Fruit fly (Drosophila melanogaster) whole organism, embryonic: ENCODE measurements around the gene Duox.

ENCODE experiments used
- CG10274 ChIP-seq: fragments of 200-800 bp; sonication (Bioruptor generic); optimal IDR thresholded peaks from 3 replicates; lab custom pipeline; 2017; ENCODE audit warnings: missing biosample characterization, mild to moderate bottlenecking, missing genetic modification characterization
- CG10321 ChIP-seq: fragments of 200-800 bp; sonication (Bioruptor generic); IDR thresholded peaks from 2 replicates; pipeline ENCODE4 v1.3.6; 2022; ENCODE audit warnings: missing biosample characterization, missing genetic modification characterization
- CG10543 ChIP-seq: fragments of 200-800 bp; sonication (Bioruptor generic); optimal IDR thresholded peaks from 3 replicates; lab custom pipeline; 2017; ENCODE audit warnings: missing biosample characterization, mild to moderate bottlenecking, missing genetic modification characterization, moderate library complexity
- CG10959 ChIP-seq: fragments of 200-800 bp; sonication (Bioruptor generic); IDR thresholded peaks from 2 replicates; pipeline ENCODE4 v1.3.6; 2022; ENCODE audit warnings: missing biosample characterization, missing genetic modification characterization
- CG11456 ChIP-seq: fragments of 200-800 bp; sonication (Bioruptor generic); IDR thresholded peaks from 3 replicates; pipeline ENCODE4 v1.3.6; 2022; ENCODE audit warnings: missing biosample characterization, missing genetic modification characterization
- CG11504 ChIP-seq: fragments of 200-800 bp; sonication (Bioruptor generic); optimal IDR thresholded peaks from 3 replicates; lab custom pipeline; 2019; ENCODE audit warnings: missing biosample characterization, mild to moderate bottlenecking, missing genetic modification characterization, moderate library complexity
- CG12236 ChIP-seq: fragments of 200-800 bp; sonication (Bioruptor generic); optimal IDR thresholded peaks from 2 replicates; lab custom pipeline; 2016; ENCODE audit warnings: missing biosample characterization, missing genetic modification characterization
- CG12659 ChIP-seq: fragments of 200-800 bp; sonication (Bioruptor generic); optimal IDR thresholded peaks from 3 replicates; lab custom pipeline; 2017; ENCODE audit warnings: mild to moderate bottlenecking, missing biosample characterization, missing genetic modification reagents, missing genetic modification characterization
- CG15269 ChIP-seq: fragments of 200-800 bp; sonication (Bioruptor generic); optimal IDR thresholded peaks from 2 replicates; lab custom pipeline; 2018; ENCODE audit warnings: missing biosample characterization, mild to moderate bottlenecking, missing genetic modification characterization, moderate library complexity
- CG1602 ChIP-seq: fragments of 200-800 bp; sonication (Bioruptor generic); optimal IDR thresholded peaks from 3 replicates; lab custom pipeline; 2016; ENCODE audit warnings: missing biosample characterization, missing genetic modification characterization
- CG16863 ChIP-seq: fragments of 200-800 bp; sonication (Bioruptor generic); optimal IDR thresholded peaks from 3 replicates; lab custom pipeline; 2016; ENCODE audit warnings: missing biosample characterization, missing genetic modification characterization
- CG18764 ChIP-seq: fragments of 200-800 bp; sonication (Bioruptor generic); optimal IDR thresholded peaks from 3 replicates; lab custom pipeline; 2016; ENCODE audit warnings: missing biosample characterization, missing genetic modification characterization
- CG31441 ChIP-seq: fragments of 200-800 bp; sonication (Bioruptor generic); IDR thresholded peaks from 2 replicates; pipeline ENCODE4 v1.3.6; 2022; ENCODE audit warnings: missing biosample characterization, missing genetic modification characterization
- CG33213 ChIP-seq: fragments of 200-800 bp; sonication (Bioruptor generic); optimal IDR thresholded peaks from 3 replicates; lab custom pipeline; 2016; ENCODE audit warnings: missing biosample characterization, missing genetic modification characterization
- CG42726 ChIP-seq: fragments of 200-800 bp; sonication (Bioruptor generic); IDR thresholded peaks from 2 replicates; pipeline ENCODE4 v1.3.6; 2022; ENCODE audit warnings: missing biosample characterization, missing genetic modification characterization; ENCODE audit not compliant: partially characterized antibody
- CG4820 ChIP-seq: fragments of 200-800 bp; sonication (Bioruptor generic); optimal IDR thresholded peaks from 3 replicates; lab custom pipeline; 2016; ENCODE audit warnings: missing biosample characterization, missing genetic modification characterization
- CG6689 ChIP-seq: fragments of 200-800 bp; sonication (Bioruptor generic); IDR thresholded peaks from 2 replicates; pipeline ENCODE4 v1.3.6; 2022; ENCODE audit warnings: missing biosample characterization, missing genetic modification characterization
- CG7963 ChIP-seq: fragments of 200-800 bp; sonication (Bioruptor generic); IDR thresholded peaks from 3 replicates; pipeline ENCODE4 v1.3.6; 2022; ENCODE audit warnings: missing biosample characterization, missing genetic modification characterization; ENCODE audit not compliant: partially characterized antibody
- CG8290 ChIP-seq, 3 experiments: fragments of 200-800 bp; sonication (Bioruptor generic); optimal IDR thresholded peaks; 2 replicates each; lab custom pipeline; 2016 to 2019; ENCODE audit warnings: missing biosample characterization in 3 of 3, missing genetic modification characterization in 3 of 3, mild to moderate bottlenecking in 2 of 3, moderate library complexity in 1 of 3
- CG9215 ChIP-seq: fragments of 200-800 bp; sonication (Bioruptor generic); IDR thresholded peaks from 2 replicates; pipeline ENCODE4 v1.3.6; 2022; ENCODE audit warnings: missing biosample characterization, missing genetic modification characterization
- CTCF ChIP-seq: fragments of 200-800 bp; sonication (Bioruptor generic); optimal IDR thresholded peaks from 2 replicates; lab custom pipeline; 2017; ENCODE audit warnings: missing biosample characterization, mild to moderate bottlenecking, missing genetic modification characterization, moderate library complexity
- CkIIα-i1 ChIP-seq: fragments of 200-800 bp; sonication (Bioruptor generic); IDR thresholded peaks from 2 replicates; pipeline ENCODE4 v1.3.6; 2022; ENCODE audit warnings: missing biosample characterization, missing genetic modification characterization
- Dp ChIP-seq: fragments of 200-800 bp; sonication (Bioruptor generic); optimal IDR thresholded peaks from 2 replicates; lab custom pipeline; 2018; ENCODE audit warnings: missing biosample characterization, mild to moderate bottlenecking, missing genetic modification characterization, moderate library complexity
- GATAe ChIP-seq: fragments of 200-800 bp; sonication (Bioruptor generic); conservative IDR thresholded peaks from 2 replicates; pipeline ENCODE4 v1.3.6; 2022; ENCODE audit warnings: missing biosample characterization, missing genetic modification characterization
- Gsc ChIP-seq: fragments of 200-800 bp; sonication (Bioruptor generic); IDR thresholded peaks from 2 replicates; pipeline ENCODE4 v1.3.6; 2022; ENCODE audit warnings: missing biosample characterization, missing genetic modification characterization
- H15 ChIP-seq: fragments of 200-800 bp; sonication (Bioruptor generic); IDR thresholded peaks from 3 replicates; pipeline ENCODE4 v1.3.6; 2022; ENCODE audit warnings: missing biosample characterization, missing genetic modification characterization
- HHEX ChIP-seq: fragments of 200-800 bp; sonication (Bioruptor generic); optimal IDR thresholded peaks from 3 replicates; lab custom pipeline; 2017; ENCODE audit warnings: missing biosample characterization, mild to moderate bottlenecking, missing genetic modification characterization, missing genetic modification reagents
- Hsf ChIP-seq: fragments of 200-800 bp; sonication (Bioruptor generic); optimal IDR thresholded peaks from 3 replicates; lab custom pipeline; 2016; ENCODE audit warnings: missing biosample characterization, missing genetic modification characterization
- MTF-1 ChIP-seq: fragments of 200-800 bp; sonication (Bioruptor generic); optimal IDR thresholded peaks from 2 replicates; lab custom pipeline; 2018; ENCODE audit warnings: missing biosample characterization, mild to moderate bottlenecking, missing genetic modification characterization, borderline replicate concordance
- Poxn ChIP-seq: fragments of 200-800 bp; sonication (Bioruptor generic); IDR thresholded peaks from 2 replicates; pipeline ENCODE4 v1.3.6; 2022; ENCODE audit warnings: missing biosample characterization, missing genetic modification characterization
- Rx ChIP-seq: fragments of 200-800 bp; sonication (Bioruptor generic); IDR thresholded peaks from 2 replicates; pipeline ENCODE4 v1.3.6; 2022; ENCODE audit warnings: missing biosample characterization, missing genetic modification characterization
- Trl ChIP-seq, 3 experiments: fragments of >200 bp in 2 of 3; fragments of 200-800 bp in 1 of 3; sonication (Bioruptor generic) in 1 of 3; optimal IDR thresholded peaks; 2 replicates in 1 of 3; 3 replicates in 2 of 3; lab custom pipeline; 2016 to 2017; ENCODE audit warnings: missing biosample characterization in 1 of 3, missing genetic modification characterization in 1 of 3
- al ChIP-seq: fragments of 200-800 bp; sonication (Bioruptor generic); IDR thresholded peaks from 2 replicates; pipeline ENCODE4 v1.3.6; 2022; ENCODE audit warnings: missing biosample characterization, missing genetic modification characterization
- bsh ChIP-seq, 2 experiments: fragments of 200-800 bp; sonication (Bioruptor generic); optimal IDR thresholded peaks; 2 replicates each; lab custom pipeline; 2017 to 2018; ENCODE audit warnings: mild to moderate bottlenecking in 2 of 2, missing biosample characterization in 2 of 2, missing genetic modification characterization in 2 of 2, moderate library complexity in 1 of 2
- dati ChIP-seq: fragments of 200-800 bp; sonication (Bioruptor generic); IDR thresholded peaks from 2 replicates; pipeline ENCODE4 v1.3.6; 2022; ENCODE audit warnings: missing biosample characterization, missing genetic modification characterization
- disco-r ChIP-seq: fragments of 200-800 bp; sonication (Bioruptor generic); optimal IDR thresholded peaks from 2 replicates; lab custom pipeline; 2016; ENCODE audit warnings: missing biosample characterization, missing genetic modification characterization
- fd3F ChIP-seq: fragments of 200-800 bp; sonication (Bioruptor generic); optimal IDR thresholded peaks from 2 replicates; lab custom pipeline; 2018; ENCODE audit warnings: missing biosample characterization, mild to moderate bottlenecking, missing genetic modification characterization, moderate library complexity
- hth ChIP-seq: fragments of >200 bp; optimal IDR thresholded peaks from 2 replicates; lab custom pipeline; 2017; ENCODE audit warnings: inconsistent platforms
- inv ChIP-seq: fragments of 200-800 bp; sonication (Bioruptor generic); IDR thresholded peaks from 2 replicates; pipeline ENCODE4 v1.3.6; 2022; ENCODE audit warnings: missing biosample characterization, missing genetic modification characterization; ENCODE audit not compliant: partially characterized antibody
- lov ChIP-seq, 2 experiments: fragments of 200-800 bp in 1 of 2; fragments of >200 bp in 1 of 2; sonication (Bioruptor generic) in 1 of 2; IDR thresholded peaks in 1 of 2; optimal IDR thresholded peaks in 1 of 2; 2 replicates in 1 of 2; 3 replicates in 1 of 2; pipeline versions ENCODE4 v1.3.6 to Lab custom; 2017 to 2022; ENCODE audit warnings: missing biosample characterization in 1 of 2, missing genetic modification characterization in 1 of 2
- odd ChIP-seq: fragments of 200-800 bp; sonication (Bioruptor generic); optimal IDR thresholded peaks from 2 replicates; lab custom pipeline; 2017; ENCODE audit warnings: missing biosample characterization, mild to moderate bottlenecking, missing genetic modification characterization
- pho ChIP-seq: fragments of 200-800 bp; sonication (Bioruptor generic); optimal IDR thresholded peaks from 2 replicates; lab custom pipeline; 2016; ENCODE audit warnings: missing biosample characterization, missing genetic modification characterization
- psq ChIP-seq: fragments of 200-800 bp; sonication (Bioruptor generic); optimal IDR thresholded peaks from 2 replicates; lab custom pipeline; 2017; ENCODE audit warnings: missing biosample characterization, missing genetic modification characterization
- seq ChIP-seq: fragments of 200-800 bp; sonication (Bioruptor generic); IDR thresholded peaks from 2 replicates; pipeline ENCODE4 v1.3.6; 2022; ENCODE audit warnings: missing biosample characterization, missing genetic modification characterization
- shn ChIP-seq: fragments of 200-800 bp; sonication (Bioruptor generic); optimal IDR thresholded peaks from 3 replicates; lab custom pipeline; 2016; ENCODE audit warnings: missing biosample characterization, missing genetic modification characterization
- tin ChIP-seq: fragments of 200-800 bp; sonication (Bioruptor generic); optimal IDR thresholded peaks from 3 replicates; lab custom pipeline; 2016; ENCODE audit warnings: missing biosample characterization, missing genetic modification characterization
- unpg ChIP-seq: fragments of 200-800 bp; sonication (Bioruptor generic); optimal IDR thresholded peaks from 3 replicates; lab custom pipeline; 2018; ENCODE audit warnings: missing biosample characterization, mild to moderate bottlenecking, missing genetic modification characterization, moderate library complexity
- wek ChIP-seq: fragments of 200-800 bp; sonication (Bioruptor generic); optimal IDR thresholded peaks from 3 replicates; lab custom pipeline; 2018; ENCODE audit warnings: missing biosample characterization, mild to moderate bottlenecking, missing genetic modification characterization, moderate library complexity
- z ChIP-seq: fragments of 200-800 bp; sonication (Bioruptor generic); IDR thresholded peaks from 3 replicates; pipeline ENCODE4 v1.3.6; 2022; ENCODE audit warnings: missing biosample characterization, missing genetic modification characterization
- zfh2 ChIP-seq: fragments of 200-800 bp; sonication (Bioruptor generic); optimal IDR thresholded peaks from 2 replicates; lab custom pipeline; 2016; ENCODE audit warnings: missing biosample characterization, missing genetic modification characterization

The Duox gene

DNA sequence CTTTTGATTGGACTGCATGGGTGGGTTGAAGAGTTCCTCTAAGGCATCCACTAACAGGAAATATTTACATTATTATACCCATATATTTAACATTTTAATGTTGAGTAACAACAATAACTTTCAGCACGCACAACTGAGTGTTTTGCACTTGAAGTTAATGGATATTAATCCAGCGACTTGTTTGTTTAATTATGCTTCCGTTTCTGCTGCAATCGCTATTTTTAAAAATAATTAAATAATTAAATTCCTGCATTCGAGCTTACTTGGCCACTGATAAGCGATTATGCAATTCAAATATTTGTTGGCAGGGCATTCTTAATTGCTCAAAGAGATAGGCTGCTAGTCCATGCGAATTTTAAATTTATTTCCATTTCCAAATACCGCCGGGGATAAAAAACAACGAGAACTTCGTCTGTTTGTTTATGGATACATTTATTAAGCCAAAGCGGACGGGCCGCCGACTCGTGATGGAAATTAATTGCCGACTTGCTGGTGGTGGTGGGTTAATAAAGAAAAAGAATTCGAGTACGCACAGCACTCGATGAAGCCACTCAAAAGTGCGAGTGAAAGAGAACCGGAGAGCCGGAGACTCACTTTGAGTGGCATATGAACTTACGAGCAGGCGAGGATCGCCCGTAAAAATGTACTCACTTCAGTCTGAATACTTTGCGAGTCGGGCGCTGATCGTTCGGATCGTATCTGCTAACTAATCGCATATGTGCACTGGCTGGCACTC lies 32.0 kb upstream of the Duox start (continued):
- TF ChIP-seq CG15269 (tag; lab: Kevin White, UChicago) (peak; percentile 0), Gsc (GFP tag; lab: Robert Waterston, UW) (no peak), unpg (GFP tag; lab: Kevin White, UChicago) (peak; percentile 10), Trl (optimal IDR thresholded peaks at IDR 0.05; lab: Kevin White, UChicago) (peak; percentile 67), Trl (GFP tag; optimal IDR thresholded peaks at IDR 0.05; lab: Kevin White, UChicago) (peak; percentile 14), CG18764 (GFP tag; lab: Kevin White, UChicago) (no peak), zfh2 (GFP tag; lab: Kevin White, UChicago) (no peak), tin (GFP tag; lab: Kevin White, UChicago) (no peak), hth (no peak), CG33213 (GFP tag; lab: Kevin White, UChicago) (no peak), CG11456 (GFP tag; lab: Robert Waterston, UW) (no peak), bsh (GFP tag; optimal IDR thresholded peaks at IDR 0.05; lab: Kevin White, UChicago) (peak; percentile 7 to 55), CG9215 (GFP tag; lab: Robert Waterston, UW) (no peak), CG31441 (no peak), inv (GFP tag; lab: Robert Waterston, UW) (no peak), CG42726 (GFP tag; lab: Robert Waterston, UW) (no peak), Rx (GFP tag; lab: Robert Waterston, UW) (no peak), CG10959 (no peak), seq (no peak), lov (optimal IDR thresholded peaks at IDR 0.05; lab: Kevin White, UChicago) (no peak), lov (GFP tag; IDR thresholded peaks at IDR 0.05; lab: Robert Waterston, UW) (no peak), shn (no peak), CG12659 (GFP tag; lab: Kevin White, UChicago) (no peak), CG6689 (GFP tag; lab: Robert Waterston, UW) (no peak), Poxn (GFP tag; lab: Robert Waterston, UW) (no peak), CG10543 (GFP tag; lab: Kevin White, UChicago) (peak; percentile 35), dati (GFP tag; lab: Robert Waterston, UW) (no peak), HHEX (GFP tag; lab: Kevin White, UChicago) (peak; percentile 19), odd (GFP tag; lab: Kevin White, UChicago) (no peak), CkIIα-i1 (GFP tag; lab: Robert Waterston, UW) (no peak), CG10274 (no peak), Hsf (GFP tag; lab: Kevin White, UChicago) (no peak), CG4820 (GFP tag; lab: Kevin White, UChicago) (no peak), CG16863 (GFP tag; lab: Kevin White, UChicago) (no peak), CG10321 (GFP tag; lab: Robert Waterston, UW) (no peak), z (peak; percentile 99), al (GFP tag; lab: Robert Waterston, UW) (no peak), wek (GFP tag; lab: Kevin White, UChicago) (peak; percentile 39), pho (GFP tag; lab: Kevin White, UChicago) (peak; percentile 10), fd3F (GFP tag; lab: Kevin White, UChicago) (no peak), CTCF (GFP tag; lab: Kevin White, UChicago) (no peak), CG11504 (no peak), CG7963 (no peak), Dp (GFP tag; lab: Kevin White, UChicago) (no peak), H15 (GFP tag; lab: Robert Waterston, UW) (no peak), disco-r (GFP tag; lab: Kevin White, UChicago) (no peak), CG12236 (GFP tag; lab: Kevin White, UChicago) (no peak), psq (no peak), GATAe (GFP tag; lab: Robert Waterston, UW) (no peak), CG8290 (GFP tag; optimal IDR thresholded peaks at IDR 0.05; lab: Kevin White, UChicago) (no peak), CG8290 (tag; optimal IDR thresholded peaks at IDR 0.05; lab: Kevin White, UChicago) (peak in 1 of 2 experiments; percentile 32), MTF-1 (GFP tag; lab: Kevin White, UChicago) (peak; percentile 7), CG1602 (GFP tag; lab: Kevin White, UChicago) (no peak)
